Worm (Caenorhabditis elegans): ENCODE data around the gene T24A6.17.

ce11 chrV:3583622-3584021 is 19.4 kb upstream of the T24A6.17 start:
- TF ChIP-seq him-1 (tag; optimal IDR thresholded peaks at IDR 0.05) (no peak), snpc-4 (GFP tag; optimal IDR thresholded peaks at IDR 0.05) (no peak), snpc-4 (tag; optimal IDR thresholded peaks at IDR 0.05) (no peak), nfya-1 (tag; optimal IDR thresholded peaks at IDR 0.05; ENCODE audit: borderline replicate concordance, insufficient read depth) (no peak), B0019.2 (GFP tag; conservative IDR thresholded peaks at IDR 0.05) (no peak)
